Worm (Caenorhabditis elegans) whole organism, early embryonic: Measurements from ENCODE around the gene tbc-10.

Experiments used
- B0310.2 ChIP-seq: sonication (generic microtip); optimal IDR thresholded peaks from 2 replicates; lab custom pipeline; 2016; ENCODE audit warnings: mild to moderate bottlenecking, missing genetic modification characterization, missing compliant biosample characterization
- F13C5.2 ChIP-seq: sonication (generic microtip); optimal IDR thresholded peaks from 2 replicates; lab custom pipeline; 2017; ENCODE audit warnings: mild to moderate bottlenecking, missing genetic modification characterization, inconsistent platforms, missing compliant biosample characterization
- aly-1 ChIP-seq: sonication (generic microtip); optimal IDR thresholded peaks from 2 replicates; lab custom pipeline; 2016; ENCODE audit warnings: missing genetic modification characterization, missing compliant biosample characterization
- ama-1 ChIP-seq: fragments of 150-350 bp; optimal IDR thresholded peaks from 2 replicates; lab custom pipeline; 2014
- ceh-13 ChIP-seq: fragments of 200-800 bp; sonication (Bioruptor generic); optimal IDR thresholded peaks from 2 replicates; lab custom pipeline; 2018; ENCODE audit warnings: mild to moderate bottlenecking, missing genetic modification characterization, missing compliant biosample characterization
- ceh-36 ChIP-seq: sonication (generic microtip); optimal IDR thresholded peaks from 2 replicates; lab custom pipeline; 2016; ENCODE audit warnings: missing genetic modification characterization, inconsistent platforms, missing compliant biosample characterization
- ets-7 ChIP-seq: sonication (generic microtip); optimal IDR thresholded peaks from 2 replicates; lab custom pipeline; 2016; ENCODE audit warnings: missing genotype, missing genetic modification characterization, missing compliant biosample characterization
- flt-1 ChIP-seq: fragments of 200-800 bp; sonication (Bioruptor generic); IDR thresholded peaks from 2 replicates; pipeline ENCODE4 v1.3.6; 2022; ENCODE audit warnings: missing genetic modification characterization, missing compliant biosample characterization
- hmbx-1 ChIP-seq: sonication (generic microtip); optimal IDR thresholded peaks from 2 replicates; lab custom pipeline; 2016; ENCODE audit warnings: mild to moderate bottlenecking, missing genetic modification characterization, missing compliant biosample characterization
- hmg-4 ChIP-seq: fragments of 200-800 bp; sonication (Bioruptor generic); optimal IDR thresholded peaks from 2 replicates; lab custom pipeline; 2018; ENCODE audit warnings: mild to moderate bottlenecking, missing genetic modification characterization, missing compliant biosample characterization
- hnd-1 ChIP-seq: sonication (generic microtip); optimal IDR thresholded peaks from 2 replicates; lab custom pipeline; 2016; ENCODE audit warnings: missing genetic modification characterization, missing compliant biosample characterization
- pes-1 ChIP-seq: fragments of 200-800 bp; sonication (Bioruptor generic); IDR thresholded peaks from 2 replicates; pipeline ENCODE4 v1.3.6; 2022; ENCODE audit warnings: missing genetic modification reagents, missing genetic modification characterization, missing compliant biosample characterization
- scrt-1 ChIP-seq: fragments of 200-800 bp; sonication (Bioruptor generic); IDR thresholded peaks from 2 replicates; pipeline ENCODE4 v1.3.6; 2022; ENCODE audit warnings: missing genetic modification characterization, missing compliant biosample characterization
- sea-1 ChIP-seq: fragments of 200-800 bp; sonication (Bioruptor generic); conservative IDR thresholded peaks from 2 replicates; pipeline ENCODE4 v1.3.6; 2022; ENCODE audit warnings: missing genetic modification characterization, missing compliant biosample characterization
- tbx-11 ChIP-seq: fragments of 200-800 bp; sonication (Bioruptor generic); IDR thresholded peaks from 2 replicates; pipeline ENCODE4 v1.3.6; 2022; ENCODE audit warnings: missing genetic modification characterization, missing compliant biosample characterization
- tbx-37 ChIP-seq: fragments of 200-800 bp; sonication (Bioruptor generic); conservative IDR thresholded peaks from 2 replicates; pipeline ENCODE4 v1.3.6; 2022; ENCODE audit warnings: missing genetic modification reagents, missing genetic modification characterization, missing compliant biosample characterization
- tra-4 ChIP-seq: sonication (generic microtip); optimal IDR thresholded peaks from 2 replicates; lab custom pipeline; 2017; ENCODE audit warnings: missing genetic modification characterization, missing compliant biosample characterization

tbc-10 gene

ce11 chrIII:982961-983360, at the start of gene tbc-10:
Gene tbc-10, plus strand, starts transcription at chrIII:983261.
- TF ChIP-seq scrt-1 (GFP tag; lab: Robert Waterston, UW) (no peak), aly-1 (tag; lab: Kevin White, UChicago) (no peak), sea-1 (no peak), hnd-1 (tag; lab: Kevin White, UChicago) (no peak)

DNA sequence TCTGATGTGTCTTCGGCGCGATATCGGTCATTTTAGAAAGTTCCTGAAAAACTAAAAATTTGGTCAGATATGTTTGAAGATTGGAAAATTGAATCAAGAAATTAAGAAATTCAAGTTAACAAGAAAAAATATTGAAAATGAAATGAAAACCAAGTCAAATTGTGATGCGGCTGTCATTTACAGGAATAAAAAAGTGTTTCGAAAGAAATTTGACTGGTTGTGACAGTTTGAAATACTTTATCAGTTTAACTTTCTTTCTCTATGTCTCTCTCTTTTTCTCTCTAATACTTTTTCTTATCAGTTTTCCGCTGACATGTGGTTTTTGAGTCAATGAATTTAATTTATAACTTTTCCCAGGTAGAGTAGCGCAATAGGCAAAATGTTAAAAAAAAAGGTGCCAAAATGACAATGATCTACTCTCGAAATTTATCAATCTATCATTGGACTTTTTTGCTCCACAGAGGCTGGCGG, 47.0 kb upstream of the tbc-10 start, which contains the start of gene fbxa-55:
TSS of gene fbxa-55 (minus strand) at position 51 of the 471 bp plus-strand sequence.
- TF ChIP-seq B0310.2 (no peak), ets-7 (tag; lab: Kevin White, UChicago) (no peak), aly-1 (tag; lab: Kevin White, UChicago) (no peak), pes-1 (no peak)

DNA sequence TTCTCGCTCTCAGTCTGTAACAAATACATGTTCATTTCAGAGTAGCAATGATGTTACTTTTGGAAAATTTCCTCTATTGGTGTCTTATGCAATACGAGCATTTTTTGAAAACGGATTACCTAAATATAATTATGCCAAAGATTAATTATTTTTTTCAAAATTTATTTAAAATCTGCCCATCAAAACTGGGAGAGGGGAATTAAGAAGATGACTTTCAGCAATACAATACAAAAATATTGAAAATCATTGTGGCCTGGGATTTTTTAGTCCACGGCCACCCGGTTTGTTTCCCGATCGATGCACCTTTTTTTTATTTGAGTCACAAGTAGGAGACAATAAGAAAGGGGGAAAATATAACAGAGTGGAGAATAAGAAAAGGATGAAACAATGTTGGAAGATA, 45.1 kb upstream of the tbc-10 start, which contains the start of gene fbxa-56:
TSS of gene fbxa-56 (minus strand) at position 101 of the 400 bp plus-strand sequence.
- TF ChIP-seq sea-1 (no peak), pes-1 (no peak), ceh-36 (tag; lab: Kevin White, UChicago) (no peak), hmg-4 (no peak), scrt-1 (GFP tag; lab: Robert Waterston, UW) (no peak), hmbx-1 (no peak), tbx-11 (GFP tag; lab: Robert Waterston, UW) (no peak), ama-1 (lab: Kevin White, UChicago) (no peak), tbx-37 (no peak)

ce11 chrIII:938569-938968, 44.5 kb upstream of the tbc-10 start, which contains the start of gene fbxa-22:
Gene fbxa-22, plus strand, starts transcription at chrIII:938869.
- no peak for TF ChIP-seq aly-1 (tag; lab: Kevin White, UChicago)
- TF ChIP-seq ceh-36 (tag; lab: Kevin White, UChicago) = no peak
- no peak for TF ChIP-seq flt-1 (GFP tag; lab: Robert Waterston, UW)
- no peak for TF ChIP-seq hmbx-1
- no peak for TF ChIP-seq ama-1 (lab: Kevin White, UChicago)
- no peak for TF ChIP-seq tra-4
- TF ChIP-seq ets-7 (tag; lab: Kevin White, UChicago) = no peak
- no peak for TF ChIP-seq ceh-13 (GFP tag; lab: Kevin White, UChicago)
- TF ChIP-seq tbx-11 (GFP tag; lab: Robert Waterston, UW) = no peak
- TF ChIP-seq F13C5.2 (tag; lab: Kevin White, UChicago) = no peak
- no peak for TF ChIP-seq hmg-4
- TF ChIP-seq B0310.2 = no peak
- TF ChIP-seq scrt-1 (GFP tag; lab: Robert Waterston, UW) = no peak
- TF ChIP-seq tbx-37 = no peak
- TF ChIP-seq pes-1 = no peak
- TF ChIP-seq sea-1 = no peak

DNA sequence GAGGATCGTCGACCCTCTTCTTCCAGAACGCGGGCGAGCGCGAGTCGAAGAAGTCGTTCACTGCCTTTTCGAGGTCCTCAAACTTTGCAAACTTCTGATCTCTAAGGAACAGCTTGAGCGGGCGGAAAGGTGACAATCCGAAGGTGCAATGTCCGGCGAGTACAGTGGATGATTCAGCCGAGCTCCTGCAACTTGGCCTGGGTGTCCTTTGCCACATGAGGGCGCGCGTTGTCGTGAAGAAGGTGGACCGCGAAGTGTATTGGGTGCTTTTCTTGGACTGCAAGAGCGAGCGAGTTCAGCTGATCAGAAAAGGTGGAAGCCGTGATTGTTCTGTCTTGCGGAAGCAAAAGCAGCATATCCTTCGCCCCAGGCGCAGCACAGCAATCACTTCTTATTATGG, 41.1 kb upstream of the tbc-10 start:
- no peak for TF ChIP-seq aly-1 (tag; lab: Kevin White, UChicago)
- TF ChIP-seq flt-1 (GFP tag; lab: Robert Waterston, UW) = no peak

ce11 chrIII:943426-943927, 39.6 kb upstream of the tbc-10 start, which contains the start of gene fbxa-59:
Gene fbxa-59, minus strand, starts transcription at chrIII:943476.
- TF ChIP-seq tbx-11 (GFP tag; lab: Robert Waterston, UW) = no peak
- no peak for TF ChIP-seq hmg-4
- TF ChIP-seq ceh-13 (GFP tag; lab: Kevin White, UChicago) = no peak
- TF ChIP-seq aly-1 (tag; lab: Kevin White, UChicago) = no peak
- no peak for TF ChIP-seq ets-7 (tag; lab: Kevin White, UChicago)
- no peak for TF ChIP-seq F13C5.2 (tag; lab: Kevin White, UChicago)
- no peak for TF ChIP-seq hmbx-1
- TF ChIP-seq sea-1 = no peak

- no peak for TF ChIP-seq hnd-1 (tag; lab: Kevin White, UChicago)
- no peak for TF ChIP-seq aly-1 (tag; lab: Kevin White, UChicago)
- no peak for TF ChIP-seq ceh-13 (GFP tag; lab: Kevin White, UChicago)
- no peak for TF ChIP-seq pes-1
- TF ChIP-seq flt-1 (GFP tag; lab: Robert Waterston, UW) = no peak
- TF ChIP-seq hmg-4 = no peak
- TF ChIP-seq F13C5.2 (tag; lab: Kevin White, UChicago) = no peak
- TF ChIP-seq scrt-1 (GFP tag; lab: Robert Waterston, UW) = no peak
- TF ChIP-seq tra-4 = no peak
- no peak for TF ChIP-seq ceh-36 (tag; lab: Kevin White, UChicago)
- no peak for TF ChIP-seq sea-1
- no peak for TF ChIP-seq ama-1 (lab: Kevin White, UChicago)
- no peak for TF ChIP-seq B0310.2
- TF ChIP-seq tbx-11 (GFP tag; lab: Robert Waterston, UW) = no peak
- no peak for TF ChIP-seq ets-7 (tag; lab: Kevin White, UChicago)
- no peak for TF ChIP-seq hmbx-1
Measured at ce11 chrIII:946250-946725, 36.8 kb upstream of the tbc-10 start, which contains the start of gene fbxa-60. Gene fbxa-60, minus strand, starts transcription at chrIII:946300.

- TF ChIP-seq tra-4 = no peak
- no peak for TF ChIP-seq ceh-36 (tag; lab: Kevin White, UChicago)
- TF ChIP-seq ets-7 (tag; lab: Kevin White, UChicago) = no peak
- TF ChIP-seq hmg-4 = no peak
- TF ChIP-seq aly-1 (tag; lab: Kevin White, UChicago) = no peak
- no peak for TF ChIP-seq F13C5.2 (tag; lab: Kevin White, UChicago)
- no peak for TF ChIP-seq pes-1
- no peak for TF ChIP-seq hnd-1 (tag; lab: Kevin White, UChicago)
- no peak for TF ChIP-seq B0310.2
- no peak for TF ChIP-seq hmbx-1
- TF ChIP-seq flt-1 (GFP tag; lab: Robert Waterston, UW) = no peak
- no peak for TF ChIP-seq ceh-13 (GFP tag; lab: Kevin White, UChicago)
- TF ChIP-seq tbx-11 (GFP tag; lab: Robert Waterston, UW) = no peak
- no peak for TF ChIP-seq scrt-1 (GFP tag; lab: Robert Waterston, UW)
- TF ChIP-seq tbx-37 = no peak
Measured at ce11 chrIII:950472-950871, 32.6 kb upstream of the tbc-10 start, which contains the start of the genes fbxa-67 and fbxa-11. Gene fbxa-67, minus strand, starts transcription at chrIII:950670. Gene fbxa-11, plus strand, starts transcription at chrIII:950869.
